Fruit fly (Drosophila melanogaster): ENCODE measurements around the gene roq.

roq gene

dm6 chr3L:16328207-16328891 lies 50.0 kb downstream of the roq start, which contains the start of gene CG13058 (continued):
- TF ChIP-seq CG6276 (GFP tag; optimal IDR thresholded peaks at IDR 0.05) (peak; percentile 79), CG6792 (GFP tag; optimal IDR thresholded peaks at IDR 0.05) (peak; percentile 21), CG31627 (GFP tag; optimal IDR thresholded peaks at IDR 0.05) (no peak), CG4318 (GFP tag; optimal IDR thresholded peaks at IDR 0.05) (peak; percentile 78), CG3032 (tag; optimal IDR thresholded peaks at IDR 0.05) (peak; percentile 32), eg (GFP tag; IDR thresholded peaks at IDR 0.05) (peak; percentile 23; the same call in 1 of the 3 replicates), Eip78C (GFP tag) (peak; percentile 70), pdm3 (GFP tag; optimal IDR thresholded peaks at IDR 0.05) (peak; percentile 73), CG10669 (GFP tag; optimal IDR thresholded peaks at IDR 0.05) (peak; percentile 62), svp (GFP tag) (no peak), CG6854 (GFP tag; optimal IDR thresholded peaks at IDR 0.05) (no peak)

- TF ChIP-seq CG16779 (tag; optimal IDR thresholded peaks at IDR 0.05) (no peak), CG34406 (GFP tag; optimal IDR thresholded peaks at IDR 0.05) (no peak), CG10669 (GFP tag; optimal IDR thresholded peaks at IDR 0.05) (no peak), CG1621 (tag; optimal IDR thresholded peaks at IDR 0.05) (no peak), Hr39 (GFP tag; optimal IDR thresholded peaks at IDR 0.05) (no peak), esn (GFP tag; optimal IDR thresholded peaks at IDR 0.05) (no peak), CG4318 (GFP tag; optimal IDR thresholded peaks at IDR 0.05) (no peak), achi (GFP tag; optimal IDR thresholded peaks at IDR 0.05) (no peak), CG6163 (GFP tag; IDR thresholded peaks at IDR 0.05) (0 out of 3 replicates have a peak, but pooled peaks have one; percentile 27), salr (GFP tag; optimal IDR thresholded peaks at IDR 0.05) (no peak), Ets21C (GFP tag; optimal IDR thresholded peaks at IDR 0.05) (no peak), eg (GFP tag; IDR thresholded peaks at IDR 0.05) (peak; percentile 48), topi (GFP tag; optimal IDR thresholded peaks at IDR 0.05) (no peak), CG7368 (GFP tag; optimal IDR thresholded peaks at IDR 0.05) (no peak), CG9139 (GFP tag; optimal IDR thresholded peaks at IDR 0.05) (no peak), CG6854 (GFP tag; optimal IDR thresholded peaks at IDR 0.05) (no peak), svp (GFP tag) (peak; percentile 16), lz (GFP tag; optimal IDR thresholded peaks at IDR 0.05) (no peak), cyc (GFP tag; optimal IDR thresholded peaks at IDR 0.05) (no peak), CG11902 (GFP tag; optimal IDR thresholded peaks at IDR 0.05) (no peak), ss (GFP tag; optimal IDR thresholded peaks at IDR 0.05) (peak in 1 of 2 experiments; percentile 15), Eip93F (GFP tag; optimal IDR thresholded peaks at IDR 0.05) (no peak), dsx (GFP tag; optimal IDR thresholded peaks at IDR 0.05; ENCODE audit: poor library complexity, severe bottlenecking) (no peak), fkh (GFP tag; optimal IDR thresholded peaks at IDR 0.05) (no peak), CG32006 (GFP tag; optimal IDR thresholded peaks at IDR 0.05) (no peak), net (GFP tag; optimal IDR thresholded peaks at IDR 0.05) (no peak), CG6276 (GFP tag; optimal IDR thresholded peaks at IDR 0.05) (no peak), Hr38 (GFP tag; optimal IDR thresholded peaks at IDR 0.05) (no peak)
Measured at dm6 chr3L:16327776-16328175, 50.6 kb downstream of the roq start, which contains the start of gene CG13038. CG13038 (minus strand) TSS chr3L:16327893.

dm6 chr3L:16326657-16327056 lies 51.7 kb downstream of the roq start, which contains the start of the genes CG13040 and CG13039:
CG13040 (minus strand) TSS chr3L:16326757.
CG13039 (minus strand) TSS chr3L:16326762.
- no peak for TF ChIP-seq ss (GFP tag; optimal IDR thresholded peaks at IDR 0.05)

- TF ChIP-seq Hr4 (GFP tag; optimal IDR thresholded peaks at IDR 0.05) = no peak
- no peak for TF ChIP-seq topi (GFP tag; optimal IDR thresholded peaks at IDR 0.05)
- no peak for TF ChIP-seq dsx (GFP tag; optimal IDR thresholded peaks at IDR 0.05; ENCODE audit: poor library complexity, severe bottlenecking)
- no peak for TF ChIP-seq CG31627 (GFP tag; optimal IDR thresholded peaks at IDR 0.05)
- no peak for TF ChIP-seq esn (GFP tag; optimal IDR thresholded peaks at IDR 0.05)
- no peak for TF ChIP-seq OdsH (GFP tag; optimal IDR thresholded peaks at IDR 0.05)
- no peak for TF ChIP-seq CG11294 (GFP tag; IDR thresholded peaks at IDR 0.05)
- TF ChIP-seq CG8119 (GFP tag; IDR thresholded peaks at IDR 0.05) = no peak
Measured at dm6 chr3L:16323372-16323771, 55.0 kb downstream of the roq start, which contains the start of gene CG13059. CG13059 (plus strand) TSS chr3L:16323672.
